Comparison of ENCODE assay signal across 1 fruit fly cellular context in the genomic region with DNA sequence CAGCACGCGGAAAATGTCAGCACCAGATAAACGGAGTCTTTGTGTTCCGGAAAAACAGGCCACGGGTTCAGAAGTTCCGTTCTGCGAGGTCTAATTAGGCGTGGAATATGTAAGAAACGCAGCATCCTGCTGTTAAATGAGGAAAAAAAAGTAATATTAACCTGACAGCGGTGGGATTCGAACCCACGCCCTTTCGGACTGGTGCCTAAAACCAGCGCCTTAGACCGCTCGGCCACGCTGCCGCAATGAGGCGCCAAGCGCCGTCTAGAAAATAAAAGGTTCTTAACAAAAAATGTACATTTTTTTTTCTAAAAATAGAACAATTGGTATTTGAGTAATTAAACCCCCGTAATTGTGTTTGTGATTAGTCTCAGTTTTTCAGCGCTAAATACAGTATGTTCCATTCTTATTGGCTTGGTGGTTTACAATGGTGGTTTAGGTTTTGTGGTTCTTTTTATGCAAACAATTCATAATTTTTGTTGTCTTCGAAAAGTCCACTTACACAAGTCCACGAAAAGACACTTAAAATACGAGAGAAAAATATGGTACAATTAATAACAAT.
TF ChIP-seq lines count a peak whose summit lies in the region.

No protein-coding gene starts in this region.

TF ChIP-seq in whole organism, embryonic, 481 proteins besides CTCF, POLR2A, EP300 and RAD21 (continued from another document):
- TF ChIP-seq otp (GFP tag; IDR thresholded peaks at IDR 0.05; lab: Robert Waterston, UW): 0 out of 3 replicates have a peak, but pooled peaks have one; percentile 6
- peak; percentile 66 for TF ChIP-seq amos (GFP tag; IDR thresholded peaks at IDR 0.05; lab: Robert Waterston, UW; ENCODE audit: partially characterized antibody)
- peak; percentile 62 for TF ChIP-seq CG42726 (GFP tag; IDR thresholded peaks at IDR 0.05; lab: Robert Waterston, UW; ENCODE audit: partially characterized antibody)
- peak; percentile 21 for TF ChIP-seq lab (GFP tag; optimal IDR thresholded peaks at IDR 0.05; lab: Kevin White, UChicago)
- no peak for TF ChIP-seq phol (tag; optimal IDR thresholded peaks at IDR 0.05; lab: Kevin White, UChicago)
- peak; percentile 78; the same call in 2 of the 3 replicates for TF ChIP-seq CG6791 (GFP tag; IDR thresholded peaks at IDR 0.05; lab: Robert Waterston, UW; ENCODE audit: partially characterized antibody)
- TF ChIP-seq HLH4C (GFP tag; IDR thresholded peaks at IDR 0.05; lab: Robert Waterston, UW; ENCODE audit: partially characterized antibody): peak; percentile 62
- TF ChIP-seq ATbp (GFP tag; optimal IDR thresholded peaks at IDR 0.05; lab: Kevin White, UChicago): no peak
- no peak for TF ChIP-seq CG43689 (GFP tag; IDR thresholded peaks at IDR 0.05; lab: Robert Waterston, UW)
- TF ChIP-seq Opbp (GFP tag; IDR thresholded peaks at IDR 0.05; lab: Robert Waterston, UW; ENCODE audit: partially characterized antibody): peak; percentile 64; the same call in 2 of the 3 replicates
- TF ChIP-seq grn (GFP tag; optimal IDR thresholded peaks at IDR 0.05; lab: Kevin White, UChicago): no peak
- peak; percentile 49; the same call in 1 of the 3 replicates for TF ChIP-seq knrl (GFP tag; IDR thresholded peaks at IDR 0.05; lab: Robert Waterston, UW; ENCODE audit: partially characterized antibody)
- TF ChIP-seq CrebB (tag; optimal IDR thresholded peaks at IDR 0.05; lab: Kevin White, UChicago): no peak
- peak; percentile 48 for TF ChIP-seq Kr (GFP tag; optimal IDR thresholded peaks at IDR 0.05; lab: Kevin White, UChicago)
- peak; percentile 46; the same call in 1 of the 3 replicates for TF ChIP-seq hb (GFP tag; IDR thresholded peaks at IDR 0.05; lab: Robert Waterston, UW; ENCODE audit: partially characterized antibody)
- TF ChIP-seq CG13287 (GFP tag; IDR thresholded peaks at IDR 0.05; lab: Robert Waterston, UW; ENCODE audit: partially characterized antibody): peak; percentile 21; the same call in 1 of the 2 replicates
- no peak for TF ChIP-seq CG11695 (GFP tag; IDR thresholded peaks at IDR 0.05; lab: Robert Waterston, UW)
- TF ChIP-seq Ada2b (GFP tag; IDR thresholded peaks at IDR 0.05; lab: Robert Waterston, UW): no peak
- 0 out of 4 replicates have a peak, but pooled peaks have one; percentile 9 for TF ChIP-seq chinmo (GFP tag; IDR thresholded peaks at IDR 0.05; lab: Robert Waterston, UW; ENCODE audit: partially characterized antibody)
- TF ChIP-seq Scr (GFP tag; IDR thresholded peaks at IDR 0.05; lab: Robert Waterston, UW; ENCODE audit: partially characterized antibody): peak; percentile 51
- peak; percentile 58 for TF ChIP-seq Bgb (GFP tag; IDR thresholded peaks at IDR 0.05; lab: Robert Waterston, UW; ENCODE audit: partially characterized antibody)
- peak; percentile 50; the same call in 1 of the 2 replicates for TF ChIP-seq nerfin-2 (GFP tag; IDR thresholded peaks at IDR 0.05; lab: Robert Waterston, UW; ENCODE audit: partially characterized antibody)
- peak; percentile 58; the same call in 2 of the 3 replicates for TF ChIP-seq CG34224 (GFP tag; IDR thresholded peaks at IDR 0.05; lab: Robert Waterston, UW; ENCODE audit: partially characterized antibody)
- TF ChIP-seq bab2 (GFP tag; optimal IDR thresholded peaks at IDR 0.05; lab: Kevin White, UChicago): no peak
